Fruit fly (Drosophila melanogaster) whole organism, wandering third instar larva: ENCODE data around the gene ctrip.

ENCODE experiments used
- Abd-B ChIP-seq: fragments of >200 bp; optimal IDR thresholded peaks from 2 replicates; lab custom pipeline; 2017; ENCODE audit warnings: missing biosample characterization, missing genetic modification characterization
- Hnf4 ChIP-seq: fragments of 200-800 bp; sonication (Bioruptor generic); optimal IDR thresholded peaks from 2 replicates; lab custom pipeline; 2016; ENCODE audit warnings: missing biosample characterization, mild to moderate bottlenecking, missing genetic modification characterization
- Hr78 ChIP-seq: fragments of >200 bp; optimal IDR thresholded peaks from 2 replicates; lab custom pipeline; 2017; ENCODE audit warnings: missing biosample characterization, missing genetic modification characterization
- Hr83 ChIP-seq: fragments of 200-300 bp; sonication (Bioruptor generic); optimal IDR thresholded peaks from 2 replicates; lab custom pipeline; 2016; ENCODE audit warnings: missing biosample characterization, mild to moderate bottlenecking, missing genetic modification characterization, moderate library complexity; ENCODE audit not compliant: poor library complexity, severe bottlenecking
- OdsH ChIP-seq: fragments of 200-800 bp; sonication (Bioruptor generic); optimal IDR thresholded peaks from 2 replicates; lab custom pipeline; 2016; ENCODE audit warnings: missing biosample characterization, mild to moderate bottlenecking, missing genetic modification characterization
- Sp1 ChIP-seq: fragments of 200-800 bp; sonication (Bioruptor generic); optimal IDR thresholded peaks from 3 replicates; lab custom pipeline; 2019; ENCODE audit warnings: missing biosample characterization, mild to moderate bottlenecking, missing genetic modification characterization, moderate library complexity
- brk ChIP-seq: fragments of 200-800 bp; sonication (Bioruptor generic); optimal IDR thresholded peaks from 2 replicates; lab custom pipeline; 2016; ENCODE audit warnings: missing biosample characterization, mild to moderate bottlenecking, missing genetic modification characterization
- dmrt93B ChIP-seq: fragments of 200-800 bp; sonication (Bioruptor generic); optimal IDR thresholded peaks from 2 replicates; lab custom pipeline; 2018; ENCODE audit warnings: missing biosample characterization, mild to moderate bottlenecking, missing genetic modification characterization
- fru ChIP-seq: fragments of 200-800 bp; sonication (Bioruptor generic); optimal IDR thresholded peaks from 3 replicates; lab custom pipeline; 2016; ENCODE audit warnings: missing biosample characterization, mild to moderate bottlenecking, missing genetic modification characterization
- h ChIP-seq: fragments of 200-800 bp; sonication (Bioruptor generic); optimal IDR thresholded peaks from 3 replicates; lab custom pipeline; 2016; ENCODE audit warnings: missing biosample characterization, mild to moderate bottlenecking, missing genetic modification characterization
- lola ChIP-seq: fragments of >200 bp; optimal IDR thresholded peaks from 2 replicates; lab custom pipeline; 2017; ENCODE audit warnings: missing biosample characterization, missing genetic modification characterization
- psq ChIP-seq: fragments of 200-800 bp; sonication (Bioruptor generic); optimal IDR thresholded peaks from 3 replicates; lab custom pipeline; 2017; ENCODE audit warnings: missing biosample characterization, mild to moderate bottlenecking, missing genetic modification characterization, moderate library complexity
- sage ChIP-seq: fragments of 200-800 bp; sonication (Bioruptor generic); optimal IDR thresholded peaks from 2 replicates; lab custom pipeline; 2016; ENCODE audit warnings: missing biosample characterization, mild to moderate bottlenecking, missing genetic modification characterization
- sv ChIP-seq: fragments of 200-800 bp; sonication (Bioruptor generic); optimal IDR thresholded peaks from 3 replicates; lab custom pipeline; 2016; ENCODE audit warnings: missing biosample characterization, missing genetic modification characterization

dm6 chr3R:4797585-4797984, 14.3 kb downstream of the ctrip start:
- no peak for TF ChIP-seq OdsH (GFP tag; lab: Kevin White, UChicago)
- TF ChIP-seq brk (GFP tag; lab: Kevin White, UChicago) = no peak
- TF ChIP-seq psq (GFP tag; lab: Kevin White, UChicago) = no peak
- no peak for TF ChIP-seq h (GFP tag; lab: Kevin White, UChicago)
- no peak for TF ChIP-seq dmrt93B (GFP tag; lab: Kevin White, UChicago)
- TF ChIP-seq Hr83 (GFP tag; lab: Kevin White, UChicago) = no peak
- no peak for TF ChIP-seq Sp1 (GFP tag; lab: Kevin White, UChicago)
- no peak for TF ChIP-seq Hr78 (GFP tag; lab: Kevin White, UChicago)
- no peak for TF ChIP-seq Hnf4
- TF ChIP-seq lola (GFP tag; lab: Kevin White, UChicago) = no peak
- TF ChIP-seq fru (GFP tag; lab: Kevin White, UChicago) = no peak
- no peak for TF ChIP-seq sage (GFP tag; lab: Kevin White, UChicago)
- no peak for TF ChIP-seq Abd-B (GFP tag; lab: Kevin White, UChicago)
- TF ChIP-seq sv (GFP tag; lab: Kevin White, UChicago) = no peak
